Worm (Caenorhabditis elegans) whole organism, L4/young adult: Measurements from ENCODE around the gene F10C2.7.

Experiments
- W03F9.2 ChIP-seq: fragments of 150-350 bp; optimal IDR thresholded peaks from 2 replicates; lab custom pipeline; 2014; ENCODE audit warnings: missing biosample characterization, missing genetic modification characterization
- dao-5 ChIP-seq: sonication (generic microtip); optimal IDR thresholded peaks from 2 replicates; lab custom pipeline; 2016; ENCODE audit warnings: missing genotype, missing genetic modification characterization, moderate library complexity, missing compliant biosample characterization
- him-1 ChIP-seq: sonication (generic microtip); optimal IDR thresholded peaks from 2 replicates; lab custom pipeline; 2016; ENCODE audit warnings: missing genotype, missing genetic modification reagents, missing genetic modification characterization, missing compliant biosample characterization

ce11 chrV:12039755-12040154, 13.9 kb upstream of the F10C2.7 start:
- no peak for TF ChIP-seq him-1 (tag; lab: Kevin White, UChicago)
- no peak for TF ChIP-seq W03F9.2
- no peak for TF ChIP-seq dao-5
